Worm (Caenorhabditis elegans) whole organism, young adult: ENCODE results near the gene H42K12.3.

ENCODE experiments used
- B0019.2 ChIP-seq: fragments of 200-800 bp; sonication (Bioruptor generic); conservative IDR thresholded peaks from 2 replicates; pipeline ENCODE4 v1.3.6; 2022; ENCODE audit warnings: missing genetic modification reagents, missing genetic modification characterization, missing compliant biosample characterization
- B0336.3 ChIP-seq: fragments of 200-800 bp; sonication (Bioruptor generic); IDR thresholded peaks from 2 replicates; pipeline ENCODE4 v1.3.6; 2022; ENCODE audit warnings: missing genetic modification characterization, missing compliant biosample characterization
- C17E4.6 ChIP-seq: fragments of 200-800 bp; sonication (Bioruptor generic); IDR thresholded peaks from 2 replicates; pipeline ENCODE4 v1.3.6; 2022; ENCODE audit warnings: missing genetic modification reagents, missing genetic modification characterization, missing compliant biosample characterization
- D2030.7 ChIP-seq: fragments of 200-800 bp; sonication (Bioruptor generic); IDR thresholded peaks from 2 replicates; pipeline ENCODE4 v1.3.6; 2022; ENCODE audit warnings: missing genetic modification reagents, missing genetic modification characterization, missing compliant biosample characterization
- F39B2.1 ChIP-seq: fragments of 200-800 bp; sonication (Bioruptor generic); IDR thresholded peaks from 2 replicates; pipeline ENCODE4 v1.3.6; 2022; ENCODE audit warnings: missing genetic modification reagents, missing genetic modification characterization, missing compliant biosample characterization
- F49E8.2 ChIP-seq: sonication (generic microtip); optimal IDR thresholded peaks from 3 replicates; lab custom pipeline; 2017; ENCODE audit warnings: missing genetic modification characterization, mild to moderate bottlenecking, missing compliant biosample characterization, antibody characterized with exemption, moderate library complexity; ENCODE audit not compliant: insufficient read depth
- F57C9.4 ChIP-seq: sonication (generic microtip); optimal IDR thresholded peaks from 2 replicates; lab custom pipeline; 2017; ENCODE audit warnings: mild to moderate bottlenecking, missing genetic modification characterization, missing compliant biosample characterization
- Y67H2A.10 ChIP-seq: fragments of 200-800 bp; sonication (Bioruptor generic); conservative IDR thresholded peaks from 2 replicates; pipeline ENCODE4 v1.3.6; 2022; ENCODE audit warnings: missing genetic modification reagents, missing genetic modification characterization, missing compliant biosample characterization
- Y79H2A.3 ChIP-seq: fragments of 200-800 bp; sonication (Bioruptor generic); conservative IDR thresholded peaks from 2 replicates; pipeline ENCODE4 v1.3.6; 2022; ENCODE audit warnings: missing genetic modification reagents, missing genetic modification characterization, missing compliant biosample characterization
- ZK185.1 ChIP-seq: sonication (generic microtip); optimal IDR thresholded peaks from 2 replicates; lab custom pipeline; 2016; ENCODE audit warnings: mild to moderate bottlenecking, missing genetic modification characterization, missing compliant biosample characterization; ENCODE audit not compliant: poor library complexity, severe bottlenecking
- akir-1 ChIP-seq: fragments of 200-800 bp; sonication (Bioruptor generic); optimal IDR thresholded peaks from 2 replicates; lab custom pipeline; 2018; ENCODE audit warnings: mild to moderate bottlenecking, missing genetic modification characterization, moderate library complexity, missing compliant biosample characterization
- ama-1 ChIP-seq, 3 experiments: fragments of 150-350 bp in 1 of 3; sonication (generic microtip) in 2 of 3; optimal IDR thresholded peaks; 2 replicates each; lab custom pipeline; 2014 to 2018; ENCODE audit warnings: missing biosample characterization in 2 of 3, missing genetic modification characterization in 2 of 3, missing genetic modification reagents in 2 of 3
- aptf-3 ChIP-seq: fragments of 200-800 bp; sonication (Bioruptor generic); IDR thresholded peaks from 2 replicates; pipeline ENCODE4 v1.3.6; 2022; ENCODE audit warnings: missing genetic modification characterization, missing compliant biosample characterization
- atf-7 ChIP-seq: sonication (generic microtip); optimal IDR thresholded peaks from 2 replicates; lab custom pipeline; 2017; ENCODE audit warnings: mild to moderate bottlenecking, missing genetic modification characterization, missing compliant biosample characterization
- athp-1 ChIP-seq: sonication (generic microtip); optimal IDR thresholded peaks from 2 replicates; lab custom pipeline; 2017; ENCODE audit warnings: mild to moderate bottlenecking, missing genetic modification characterization, missing compliant biosample characterization
- attf-3 ChIP-seq: fragments of 200-800 bp; sonication (Bioruptor generic); conservative IDR thresholded peaks from 2 replicates; pipeline ENCODE4 v1.3.6; 2022; ENCODE audit warnings: missing genetic modification reagents, missing genetic modification characterization, missing compliant biosample characterization
- ceh-27 ChIP-seq: fragments of 200-800 bp; sonication (Bioruptor generic); optimal IDR thresholded peaks from 2 replicates; lab custom pipeline; 2018; ENCODE audit warnings: mild to moderate bottlenecking, missing genetic modification characterization, moderate library complexity, missing compliant biosample characterization
- die-1 ChIP-seq: sonication (generic microtip); optimal IDR thresholded peaks from 2 replicates; lab custom pipeline; 2016; ENCODE audit warnings: missing genotype, mild to moderate bottlenecking, missing genetic modification characterization, missing compliant biosample characterization
- dox-1 ChIP-seq: fragments of 200-800 bp; sonication (Bioruptor generic); IDR thresholded peaks from 2 replicates; pipeline ENCODE4 v1.3.6; 2022; ENCODE audit warnings: missing genetic modification reagents, missing genetic modification characterization, missing compliant biosample characterization
- dpl-1 ChIP-seq: fragments of 150-350 bp; optimal IDR thresholded peaks from 2 replicates; lab custom pipeline; 2014; ENCODE audit warnings: missing biosample characterization, missing genetic modification reagents, missing genetic modification characterization
- egl-44 ChIP-seq: fragments of 200-800 bp; sonication (Bioruptor generic); IDR thresholded peaks from 2 replicates; pipeline ENCODE4 v1.3.6; 2022; ENCODE audit warnings: missing genetic modification reagents, missing genetic modification characterization, missing compliant biosample characterization
- fkh-3 ChIP-seq: sonication (generic microtip); optimal IDR thresholded peaks from 2 replicates; lab custom pipeline; 2016; ENCODE audit warnings: mild to moderate bottlenecking, missing genetic modification characterization, missing compliant biosample characterization
- hlh-12 ChIP-seq: sonication (generic microtip); optimal IDR thresholded peaks from 2 replicates; lab custom pipeline; 2016; ENCODE audit warnings: missing genetic modification characterization, missing compliant biosample characterization
- hsf-1 ChIP-seq: fragments of 200-800 bp; sonication (Bioruptor generic); IDR thresholded peaks from 2 replicates; pipeline ENCODE4 v1.3.6; 2022; ENCODE audit warnings: missing genetic modification reagents, missing genetic modification characterization, missing compliant biosample characterization
- let-526 ChIP-seq: fragments of 200-800 bp; sonication (Bioruptor generic); IDR thresholded peaks from 2 replicates; pipeline ENCODE4 v1.3.6; 2022; ENCODE audit warnings: missing genetic modification reagents, missing genetic modification characterization, missing compliant biosample characterization
- lin-40 ChIP-seq: sonication (generic microtip); optimal IDR thresholded peaks from 2 replicates; lab custom pipeline; 2016; ENCODE audit warnings: missing genetic modification characterization, mild to moderate bottlenecking, missing compliant biosample characterization, missing genotype, missing genetic modification reagents
- lin-54 ChIP-seq: fragments of 200-800 bp; sonication (Bioruptor generic); optimal IDR thresholded peaks from 2 replicates; lab custom pipeline; 2018; ENCODE audit warnings: mild to moderate bottlenecking, missing genetic modification characterization, missing compliant biosample characterization
- lir-1 ChIP-seq: fragments of 200-800 bp; sonication (Bioruptor generic); conservative IDR thresholded peaks from 2 replicates; pipeline ENCODE4 v1.3.6; 2022; ENCODE audit warnings: missing genetic modification reagents, missing genetic modification characterization, missing compliant biosample characterization
- lsy-27 ChIP-seq: sonication (generic microtip); optimal IDR thresholded peaks from 2 replicates; lab custom pipeline; 2017; ENCODE audit warnings: missing genetic modification characterization, mild to moderate bottlenecking, missing compliant biosample characterization, antibody characterized with exemption, missing genotype, borderline replicate concordance; ENCODE audit not compliant: insufficient read depth
- madf-10 ChIP-seq: sonication (generic microtip); optimal IDR thresholded peaks from 2 replicates; lab custom pipeline; 2016; ENCODE audit warnings: mild to moderate bottlenecking, missing genetic modification characterization, missing compliant biosample characterization
- mcd-1 ChIP-seq: fragments of 200-800 bp; sonication (Bioruptor generic); IDR thresholded peaks from 2 replicates; pipeline ENCODE4 v1.3.6; 2022; ENCODE audit warnings: missing genetic modification reagents, missing genetic modification characterization, missing compliant biosample characterization
- nfya-2 ChIP-seq: fragments of 200-800 bp; sonication (Bioruptor generic); IDR thresholded peaks from 2 replicates; pipeline ENCODE4 v1.3.6; 2022; ENCODE audit warnings: missing genetic modification reagents, missing genetic modification characterization, missing compliant biosample characterization
- nfyb-1 ChIP-seq: fragments of 200-800 bp; sonication (Bioruptor generic); IDR thresholded peaks from 2 replicates; pipeline ENCODE4 v1.3.6; 2022; ENCODE audit warnings: missing genetic modification reagents, missing genetic modification characterization, missing compliant biosample characterization
- nhr-120 ChIP-seq: fragments of 200-800 bp; sonication (Bioruptor generic); IDR thresholded peaks from 2 replicates; pipeline ENCODE4 v1.3.6; 2022; ENCODE audit warnings: missing genetic modification characterization, missing compliant biosample characterization
- nhr-90 ChIP-seq: sonication (generic microtip); optimal IDR thresholded peaks from 2 replicates; lab custom pipeline; 2016; ENCODE audit warnings: missing genotype, mild to moderate bottlenecking, missing genetic modification characterization, missing compliant biosample characterization
- pha-4 ChIP-seq: fragments of 150-350 bp; sonication (generic microtip); optimal IDR thresholded peaks from 2 replicates; lab custom pipeline; 2014; ENCODE audit warnings: missing biosample characterization, missing genetic modification reagents, missing genetic modification characterization
- rcor-1 ChIP-seq: fragments of 200-800 bp; sonication (Bioruptor generic); IDR thresholded peaks from 2 replicates; pipeline ENCODE4 v1.3.6; 2022; ENCODE audit warnings: missing genetic modification reagents, missing genetic modification characterization, missing compliant biosample characterization
- rpc-1 ChIP-seq, 2 experiments: fragments of 150-350 bp in 1 of 2; sonication (generic microtip) in 1 of 2; optimal IDR thresholded peaks; 2 replicates each; lab custom pipeline; 2014 to 2018; ENCODE audit warnings: missing biosample characterization in 1 of 2, missing genetic modification characterization in 1 of 2, missing genetic modification reagents in 1 of 2, missing genotype in 1 of 2
- sdz-38 ChIP-seq: sonication (generic microtip); optimal IDR thresholded peaks from 2 replicates; lab custom pipeline; 2016; ENCODE audit warnings: missing genotype, missing genetic modification characterization, missing compliant biosample characterization
- ztf-22 ChIP-seq: fragments of 200-800 bp; sonication (Bioruptor generic); optimal IDR thresholded peaks from 2 replicates; lab custom pipeline; 2018; ENCODE audit warnings: mild to moderate bottlenecking, missing genetic modification characterization, moderate library complexity, missing compliant biosample characterization
- ztf-26 ChIP-seq: sonication (generic microtip); optimal IDR thresholded peaks from 2 replicates; lab custom pipeline; 2017; ENCODE audit warnings: missing genetic modification characterization, missing compliant biosample characterization
- ztf-6 ChIP-seq: fragments of 200-800 bp; sonication (Bioruptor generic); IDR thresholded peaks from 2 replicates; pipeline ENCODE4 v1.3.6; 2022; ENCODE audit warnings: missing genetic modification reagents, missing genetic modification characterization, missing compliant biosample characterization

Gene H42K12.3

DNA sequence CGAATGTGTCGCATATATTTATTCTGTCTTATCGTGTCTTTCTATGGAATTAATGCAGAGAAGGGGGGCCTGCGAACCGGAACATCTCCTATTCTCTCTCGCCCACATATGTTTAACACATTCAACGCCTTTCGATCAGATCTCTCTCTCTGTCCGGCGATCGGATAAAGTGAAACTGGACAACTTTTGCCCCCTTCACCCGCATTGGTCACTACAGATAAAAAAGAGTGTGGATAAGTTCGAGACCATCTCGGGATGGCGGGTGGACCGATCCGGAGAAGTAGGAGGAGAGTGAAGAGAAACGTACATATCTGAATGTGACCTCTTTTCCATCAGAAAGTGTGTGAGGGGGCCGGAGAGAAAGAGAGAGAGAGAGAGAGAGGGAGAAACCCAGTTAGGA lies at the start of gene H42K12.3:
Gene H42K12.3 (plus strand): TSS at position 308 of the 400 bp plus-strand sequence.
- TF ChIP-seq ceh-27 (GFP tag; lab: Kevin White, UChicago) (no peak), sdz-38 (tag; lab: Kevin White, UChicago) (no peak), Y67H2A.10 (no peak), Y79H2A.3 (GFP tag; lab: Robert Waterston, UW) (no peak), ztf-22 (GFP tag; lab: Kevin White, UChicago) (no peak), ZK185.1 (no peak), nfya-2 (GFP tag; lab: Robert Waterston, UW) (no peak), ztf-26 (tag; lab: Kevin White, UChicago) (no peak), pha-4 (no peak), B0336.3 (GFP tag; lab: Robert Waterston, UW) (no peak)
- TF ChIP-seq, all 124 proteins: peak for 0

DNA sequence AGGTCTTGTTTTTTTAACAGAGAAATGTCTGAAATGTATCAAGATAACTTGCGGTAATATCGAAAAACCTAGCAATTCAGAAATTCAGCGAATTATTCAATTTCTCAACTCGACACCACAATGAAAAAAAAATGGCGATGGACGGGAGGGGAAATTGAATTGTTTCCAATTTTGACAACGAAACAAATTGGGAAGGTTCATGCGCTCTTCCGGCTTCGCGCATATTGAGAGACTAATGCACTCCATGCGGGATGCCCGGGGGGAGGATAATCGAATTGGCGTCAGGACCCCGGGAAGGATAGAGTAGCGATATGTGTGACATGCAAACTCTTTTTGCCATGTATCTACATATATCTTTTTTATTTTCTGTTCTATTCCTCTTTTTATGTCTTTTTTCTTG lies 45.9 kb upstream of the H42K12.3 start:
- TF ChIP-seq F49E8.2 (tag; lab: Kevin White, UChicago), result no peak
- TF ChIP-seq lin-40 (tag; lab: Kevin White, UChicago), result no peak
- no peak for TF ChIP-seq nhr-120 (GFP tag; lab: Robert Waterston, UW)
- no peak for TF ChIP-seq athp-1

DNA sequence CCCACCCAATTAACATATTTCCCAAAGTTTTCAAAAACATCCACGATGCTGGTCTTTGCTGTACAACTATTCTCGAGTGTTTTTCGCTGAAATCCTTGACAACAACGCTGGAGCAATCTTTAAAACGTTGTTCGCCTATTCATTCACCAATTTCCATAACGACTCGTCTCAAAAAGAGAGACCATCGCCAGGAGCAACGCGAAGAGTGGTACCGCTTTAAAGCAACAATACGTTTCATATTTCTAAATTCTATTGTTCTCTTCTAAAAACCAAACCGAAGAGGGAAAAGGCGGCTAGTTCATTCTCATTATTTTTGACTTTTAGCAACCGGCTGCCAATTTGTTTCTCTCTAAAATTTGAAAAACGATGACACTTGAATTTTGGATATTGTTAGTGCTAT lies 40.6 kb upstream of the H42K12.3 start, which contains the start of gene C25G6.1:
Gene C25G6.1 (plus strand): TSS at position 301 of the 400 bp plus-strand sequence.
- TF ChIP-seq akir-1 (GFP tag; lab: Kevin White, UChicago) (no peak), die-1 (tag; lab: Kevin White, UChicago) (no peak), Y79H2A.3 (GFP tag; lab: Robert Waterston, UW) (no peak), C17E4.6 (GFP tag; lab: Robert Waterston, UW) (no peak), madf-10 (no peak), F39B2.1 (GFP tag; lab: Robert Waterston, UW) (no peak), F57C9.4 (tag; lab: Kevin White, UChicago) (no peak), hsf-1 (no peak), fkh-3 (tag; lab: Kevin White, UChicago) (no peak), nhr-90 (tag; lab: Kevin White, UChicago) (no peak), lin-54 (no peak)

DNA sequence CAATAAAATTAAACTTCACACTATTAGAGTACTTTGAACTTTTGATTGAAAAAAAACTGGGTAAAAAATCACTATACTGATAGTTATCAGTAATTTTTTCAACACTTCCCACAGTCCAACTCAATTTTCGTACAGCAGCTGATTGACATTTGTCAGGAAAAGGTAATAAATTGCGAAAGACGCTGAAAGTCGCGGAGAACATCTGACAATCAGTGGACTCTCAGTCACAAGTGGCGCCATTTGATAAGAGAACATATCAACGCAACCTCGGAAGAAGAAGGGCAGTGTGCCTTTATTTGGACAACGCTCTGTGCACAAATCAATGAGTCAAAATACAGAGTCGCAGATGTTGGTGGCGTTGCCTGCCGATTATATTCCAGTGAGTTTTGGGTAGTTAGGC lies 38.7 kb upstream of the H42K12.3 start, which contains the start of gene C52B11.5:
Gene C52B11.5 (plus strand): TSS at position 250 of the 400 bp plus-strand sequence.
- TF ChIP-seq nhr-90 (tag; lab: Kevin White, UChicago) (peak; percentile 70), attf-3 (GFP tag; lab: Robert Waterston, UW) (no peak), C17E4.6 (GFP tag; lab: Robert Waterston, UW) (no peak), aptf-3 (GFP tag; lab: Robert Waterston, UW) (no peak), rpc-1 (optimal IDR thresholded peaks at IDR 0.05; lab: Kevin White, UChicago) (no peak), rpc-1 (tag; optimal IDR thresholded peaks at IDR 0.05; lab: Kevin White, UChicago) (no peak), rcor-1 (GFP tag; lab: Robert Waterston, UW) (no peak), sdz-38 (tag; lab: Kevin White, UChicago) (no peak), Y79H2A.3 (GFP tag; lab: Robert Waterston, UW) (no peak), dpl-1 (GFP tag; lab: Kevin White, UChicago) (no peak), ceh-27 (GFP tag; lab: Kevin White, UChicago) (no peak), ama-1 (optimal IDR thresholded peaks at IDR 0.05; lab: Kevin White, UChicago) (no peak), ama-1 (GFP tag; optimal IDR thresholded peaks at IDR 0.05; lab: Kevin White, UChicago) (no peak), egl-44 (GFP tag; lab: Robert Waterston, UW) (no peak), B0019.2 (GFP tag; lab: Robert Waterston, UW) (no peak), pha-4 (peak; percentile 70), nfyb-1 (GFP tag; lab: Robert Waterston, UW) (0 out of 2 replicates have a peak, but pooled peaks have one; percentile 36), ztf-6 (GFP tag; lab: Robert Waterston, UW) (no peak), D2030.7 (GFP tag; lab: Robert Waterston, UW) (no peak), ztf-22 (GFP tag; lab: Kevin White, UChicago) (peak; percentile 59), hlh-12 (tag; lab: Kevin White, UChicago) (no peak), lir-1 (GFP tag; lab: Robert Waterston, UW) (0 out of 2 replicates have a peak, but pooled peaks have one; percentile 28), madf-10 (no peak), dox-1 (GFP tag; lab: Robert Waterston, UW) (peak; percentile 70; the same call in 1 of the 2 replicates), atf-7 (tag; lab: Kevin White, UChicago) (peak; percentile 82), lsy-27 (tag; lab: Kevin White, UChicago) (no peak), let-526 (GFP tag; lab: Robert Waterston, UW) (no peak), Y67H2A.10 (no peak), mcd-1 (no peak)
